Worm (Caenorhabditis elegans) whole organism, L1 larva: ENCODE results near the gene dpf-2.

ENCODE experiments used
- C04F5.9 ChIP-seq: sonication (generic microtip); optimal IDR thresholded peaks from 2 replicates; lab custom pipeline; 2016; ENCODE audit warnings: missing genetic modification characterization, missing compliant biosample characterization
- C16A3.4 ChIP-seq: fragments of 150-350 bp; optimal IDR thresholded peaks from 2 replicates; lab custom pipeline; 2014; ENCODE audit warnings: missing biosample characterization, missing genetic modification characterization
- C34B4.2 ChIP-seq: sonication (generic microtip); optimal IDR thresholded peaks from 2 replicates; lab custom pipeline; 2017; ENCODE audit warnings: mild to moderate bottlenecking, missing genetic modification characterization, missing compliant biosample characterization
- Y116A8C.19 ChIP-seq: sonication (generic microtip); optimal IDR thresholded peaks from 2 replicates; lab custom pipeline; 2016; ENCODE audit warnings: missing compliant biosample characterization, missing genetic modification characterization, borderline replicate concordance
- aly-2 ChIP-seq: fragments of 150-350 bp; optimal IDR thresholded peaks from 2 replicates; lab custom pipeline; 2014; ENCODE audit warnings: missing biosample characterization, missing genetic modification characterization
- ceh-63 ChIP-seq: fragments of 200-800 bp; sonication (Bioruptor generic); optimal IDR thresholded peaks from 2 replicates; lab custom pipeline; 2018; ENCODE audit warnings: mild to moderate bottlenecking, missing genetic modification characterization, missing compliant biosample characterization
- ceh-8 ChIP-seq: fragments of 200-800 bp; sonication (Bioruptor generic); optimal IDR thresholded peaks from 2 replicates; lab custom pipeline; 2018; ENCODE audit warnings: mild to moderate bottlenecking, missing genetic modification characterization, moderate library complexity, missing compliant biosample characterization
- ceh-82 ChIP-seq, 3 experiments: fragments of 150-350 bp in 1 of 3; sonication (generic microtip) in 2 of 3; optimal IDR thresholded peaks; 2 replicates each; lab custom pipeline; 2014 to 2017; ENCODE audit warnings: missing biosample characterization in 3 of 3, missing genetic modification characterization in 3 of 3
- ceh-90 ChIP-seq: sonication (generic microtip); optimal IDR thresholded peaks from 2 replicates; lab custom pipeline; 2016; ENCODE audit warnings: missing genetic modification characterization, missing compliant biosample characterization
- ces-1 ChIP-seq: fragments of 150-350 bp; optimal IDR thresholded peaks from 2 replicates; lab custom pipeline; 2014; ENCODE audit warnings: missing biosample characterization, missing genetic modification reagents, missing genetic modification characterization
- efl-1 ChIP-seq, 4 experiments: fragments of 150-350 bp; optimal IDR thresholded peaks in 3 of 4; peaks in 1 of 4; 1 replicate in 1 of 4; 2 replicates in 3 of 4; lab custom pipeline; 2014; ENCODE audit warnings: missing biosample characterization in 2 of 4, missing genetic modification characterization in 2 of 4, missing genetic modification reagents in 2 of 4
- efl-3 ChIP-seq: fragments of 200-800 bp; sonication (Bioruptor generic); optimal IDR thresholded peaks from 2 replicates; lab custom pipeline; 2018; ENCODE audit warnings: mild to moderate bottlenecking, missing genetic modification characterization, missing compliant biosample characterization
- elt-2 ChIP-seq: sonication (generic microtip); optimal IDR thresholded peaks from 2 replicates; lab custom pipeline; 2016; ENCODE audit warnings: missing genetic modification characterization, mild to moderate bottlenecking, inconsistent platforms, missing compliant biosample characterization, missing genetic modification reagents
- fkh-10 ChIP-seq: sonication (generic microtip); optimal IDR thresholded peaks from 2 replicates; lab custom pipeline; 2017; ENCODE audit warnings: missing biosample characterization, missing genetic modification reagents, missing genetic modification characterization
- fkh-8 ChIP-seq: sonication (generic microtip); optimal IDR thresholded peaks from 2 replicates; lab custom pipeline; 2016; ENCODE audit warnings: mild to moderate bottlenecking, missing genetic modification characterization, missing compliant biosample characterization
- fos-1 ChIP-seq: fragments of 150-350 bp; optimal IDR thresholded peaks from 2 replicates; lab custom pipeline; 2014; ENCODE audit warnings: missing biosample characterization, missing genetic modification characterization
- grh-1 ChIP-seq: fragments of 200-800 bp; sonication (Bioruptor generic); IDR thresholded peaks from 2 replicates; pipeline ENCODE4 v1.3.6; 2022; ENCODE audit warnings: missing genetic modification reagents, missing genetic modification characterization, missing compliant biosample characterization
- hlh-4 ChIP-seq: sonication (generic microtip); optimal IDR thresholded peaks from 2 replicates; lab custom pipeline; 2016; ENCODE audit warnings: mild to moderate bottlenecking, missing genetic modification characterization, missing compliant biosample characterization
- isw-1 ChIP-seq: fragments of 200-800 bp; sonication (Bioruptor generic); IDR thresholded peaks from 2 replicates; pipeline ENCODE4 v1.3.6; 2022; ENCODE audit warnings: missing genetic modification characterization, missing compliant biosample characterization
- lin-35 ChIP-seq, 2 experiments: fragments of 150-350 bp; optimal IDR thresholded peaks; 2 replicates each; lab custom pipeline; 2014; ENCODE audit warnings: missing biosample characterization in 2 of 2, missing genetic modification characterization in 2 of 2, missing genetic modification reagents in 2 of 2
- lin-39 ChIP-seq: fragments of 150-350 bp; optimal IDR thresholded peaks from 2 replicates; lab custom pipeline; 2014; ENCODE audit warnings: missing biosample characterization, missing genetic modification reagents, missing genetic modification characterization
- lir-3 ChIP-seq: sonication (generic microtip); optimal IDR thresholded peaks from 2 replicates; lab custom pipeline; 2016; ENCODE audit warnings: mild to moderate bottlenecking, missing genetic modification characterization, moderate library complexity, missing compliant biosample characterization; ENCODE audit not compliant: poor library complexity
- mdl-1 ChIP-seq, 2 experiments: fragments of 150-350 bp; optimal IDR thresholded peaks; 2 replicates each; lab custom pipeline; 2014 to 2017; ENCODE audit warnings: missing biosample characterization in 2 of 2, missing genetic modification characterization in 2 of 2, inconsistent platforms in 1 of 2
- nhr-11 ChIP-seq: fragments of 150-350 bp; optimal IDR thresholded peaks from 2 replicates; lab custom pipeline; 2014; ENCODE audit warnings: missing biosample characterization, missing genetic modification characterization
- nhr-19 ChIP-seq: fragments of 200-800 bp; sonication (Bioruptor generic); conservative IDR thresholded peaks from 2 replicates; pipeline ENCODE4 v1.3.6; 2022; ENCODE audit warnings: missing genetic modification characterization, missing compliant biosample characterization
- nhr-20 ChIP-seq: sonication (generic microtip); optimal IDR thresholded peaks from 2 replicates; lab custom pipeline; 2016; ENCODE audit warnings: mild to moderate bottlenecking, missing genetic modification characterization, missing compliant biosample characterization
- nhr-237 ChIP-seq: fragments of 150-350 bp; optimal IDR thresholded peaks from 2 replicates; lab custom pipeline; 2014; ENCODE audit warnings: missing biosample characterization, missing genetic modification characterization
- nhr-28 ChIP-seq: fragments of 150-350 bp; optimal IDR thresholded peaks from 2 replicates; lab custom pipeline; 2014; ENCODE audit warnings: missing biosample characterization, missing genetic modification characterization
- nhr-77 ChIP-seq: fragments of 150-350 bp; optimal IDR thresholded peaks from 2 replicates; lab custom pipeline; 2014; ENCODE audit warnings: missing biosample characterization, missing genetic modification characterization
- nhr-84 ChIP-seq: sonication (generic microtip); optimal IDR thresholded peaks from 2 replicates; lab custom pipeline; 2017; ENCODE audit warnings: missing biosample characterization, missing genetic modification characterization
- nhr-90 ChIP-seq: sonication (generic microtip); optimal IDR thresholded peaks from 2 replicates; lab custom pipeline; 2016; ENCODE audit warnings: mild to moderate bottlenecking, missing genetic modification characterization, missing compliant biosample characterization; ENCODE audit not compliant: poor library complexity
- pax-3 ChIP-seq: fragments of 200-800 bp; sonication (Bioruptor generic); optimal IDR thresholded peaks from 2 replicates; lab custom pipeline; 2018; ENCODE audit warnings: mild to moderate bottlenecking, missing genetic modification characterization, moderate library complexity, missing compliant biosample characterization
- vab-15 ChIP-seq: sonication (generic microtip); optimal IDR thresholded peaks from 2 replicates; lab custom pipeline; 2017; ENCODE audit warnings: missing genotype, mild to moderate bottlenecking, missing genetic modification characterization, missing compliant biosample characterization
- xbp-1 ChIP-seq: sonication (generic microtip); optimal IDR thresholded peaks from 2 replicates; lab custom pipeline; 2016; ENCODE audit warnings: missing genetic modification characterization, missing compliant biosample characterization
- zag-1 ChIP-seq: fragments of 150-350 bp; optimal IDR thresholded peaks from 2 replicates; lab custom pipeline; 2014; ENCODE audit warnings: missing biosample characterization, missing genetic modification characterization
- zip-4 ChIP-seq: fragments of 200-800 bp; sonication (Bioruptor generic); optimal IDR thresholded peaks from 2 replicates; lab custom pipeline; 2018; ENCODE audit warnings: mild to moderate bottlenecking, missing genetic modification characterization, moderate library complexity, missing compliant biosample characterization

dpf-2 gene

ce11 chrX:14841030-14841429 is 9.4 kb downstream of the dpf-2 start (continued):
- no peak for TF ChIP-seq nhr-84 (tag; lab: Kevin White, UChicago)
- peak; percentile 85 for TF ChIP-seq xbp-1 (tag; lab: Kevin White, UChicago)
- no peak for TF ChIP-seq hlh-4 (tag; lab: Kevin White, UChicago)
- peak; percentile 91 for TF ChIP-seq nhr-20 (tag; lab: Kevin White, UChicago)
- no peak for TF ChIP-seq ceh-63
- peak; percentile 15 for TF ChIP-seq lin-39 (tag; lab: Kevin White, UChicago)
- no peak for TF ChIP-seq C34B4.2 (tag; lab: Kevin White, UChicago)
- peak; percentile 91 for TF ChIP-seq fos-1 (tag; lab: Kevin White, UChicago)
- TF ChIP-seq ceh-82 (tag; optimal IDR thresholded peaks at IDR 0.05; lab: Kevin White, UChicago) = peak; percentile 84 to 92 (median 89)
- peak; percentile 78 for TF ChIP-seq nhr-19 (GFP tag; lab: Robert Waterston, UW)
- TF ChIP-seq nhr-237 (tag; lab: Kevin White, UChicago) = peak; percentile 71
- TF ChIP-seq efl-3 = no peak
- TF ChIP-seq mdl-1 (tag; optimal IDR thresholded peaks at IDR 0.05; lab: Kevin White, UChicago) = peak; percentile 44 to 92
- peak; percentile 69 for TF ChIP-seq pax-3
- no peak for TF ChIP-seq zip-4 (GFP tag; lab: Kevin White, UChicago)
- no peak for TF ChIP-seq grh-1
- peak; percentile 57 for TF ChIP-seq ceh-8 (GFP tag; lab: Kevin White, UChicago)
- no peak for TF ChIP-seq vab-15 (tag; lab: Kevin White, UChicago)
- peak; percentile 94 for TF ChIP-seq fkh-10 (GFP tag; lab: Kevin White, UChicago)
- peak; percentile 86 for TF ChIP-seq C16A3.4 (tag; lab: Kevin White, UChicago)
- peak; percentile 32 for TF ChIP-seq aly-2 (tag; lab: Kevin White, UChicago)
- TF ChIP-seq zag-1 (tag; lab: Kevin White, UChicago) = peak; percentile 87
- peak; percentile 82 to 87 for TF ChIP-seq lin-35 (GFP tag; optimal IDR thresholded peaks at IDR 0.05; lab: Kevin White, UChicago)
- peak; percentile 54 for TF ChIP-seq nhr-11 (tag; lab: Kevin White, UChicago)
- TF ChIP-seq efl-1 (optimal IDR thresholded peaks at IDR 0.05; lab: Kevin White, UChicago) = peak; percentile 77 to 94
- peak; percentile 67 to 96 for TF ChIP-seq efl-1 (GFP tag; optimal IDR thresholded peaks at IDR 0.05 in 1 of 2; lab: Kevin White, UChicago)
- peak; percentile 43 for TF ChIP-seq elt-2 (tag; lab: Kevin White, UChicago)
- TF ChIP-seq ceh-90 (tag; lab: Kevin White, UChicago) = no peak
- TF ChIP-seq isw-1 = peak; percentile 73
- peak; percentile 80 for TF ChIP-seq lir-3 (tag; lab: Kevin White, UChicago)
- no peak for TF ChIP-seq C04F5.9 (tag; lab: Kevin White, UChicago)
- peak; percentile 57 for TF ChIP-seq nhr-90 (tag; lab: Kevin White, UChicago)
- TF ChIP-seq nhr-28 (tag; lab: Kevin White, UChicago) = no peak

- no peak for TF ChIP-seq ces-1 (GFP tag; lab: Kevin White, UChicago)
- no peak for TF ChIP-seq lin-35 (GFP tag; optimal IDR thresholded peaks at IDR 0.05; lab: Kevin White, UChicago)
These were observed 11.3 kb downstream of the dpf-2 start for ce11 chrX:14842846-14843369.

ce11 chrX:14844481-14844880 is 12.8 kb downstream of the dpf-2 start:
- no peak for TF ChIP-seq ces-1 (GFP tag; lab: Kevin White, UChicago)
- no peak for TF ChIP-seq C16A3.4 (tag; lab: Kevin White, UChicago)
- peak; percentile 21 for TF ChIP-seq fkh-8
- no peak for TF ChIP-seq nhr-77 (tag; lab: Kevin White, UChicago)
- no peak for TF ChIP-seq Y116A8C.19 (tag; lab: Kevin White, UChicago)
